Worm (Caenorhabditis elegans): ENCODE results near the gene sqst-2.

The sqst-2 gene

DNA sequence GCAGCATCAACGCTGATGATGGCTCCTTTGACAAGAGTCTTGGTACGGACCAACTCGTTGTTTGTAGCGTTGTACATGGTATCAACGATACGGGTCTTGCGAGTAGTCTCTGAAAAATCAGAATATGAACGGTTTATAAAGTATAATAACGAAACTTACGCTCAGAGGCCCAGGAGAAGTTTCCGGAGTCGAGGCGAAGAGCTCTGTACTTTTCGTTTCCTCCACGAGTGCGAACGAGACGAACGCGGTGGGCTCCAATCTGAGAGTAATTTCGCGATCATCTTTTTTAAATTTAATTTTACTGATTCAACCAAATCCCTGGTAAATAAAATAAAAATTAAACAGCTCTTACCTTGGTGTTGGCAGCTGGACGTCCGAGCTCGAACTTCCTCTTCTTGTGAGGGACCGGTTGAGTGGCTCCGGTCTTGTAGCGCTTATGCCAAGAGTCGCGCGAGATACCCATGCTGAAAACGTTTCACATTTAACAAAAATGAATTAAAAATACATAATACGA is 15.3 kb downstream of the sqst-2 start, which contains the start of gene rps-8:
rps-8 (minus strand) TSS at position 464 of the 514 bp plus-strand sequence.
- TF ChIP-seq nhr-43 (tag; optimal IDR thresholded peaks at IDR 0.05; ENCODE audit: poor library complexity, severe bottlenecking), result no peak
- no peak for TF ChIP-seq nhr-23 (tag; optimal IDR thresholded peaks at IDR 0.05)
- no peak for TF ChIP-seq eor-1 (tag; optimal IDR thresholded peaks at IDR 0.05)
- no peak for TF ChIP-seq tbx-2 (tag; optimal IDR thresholded peaks at IDR 0.05)
- no peak for TF ChIP-seq elt-2 (tag; optimal IDR thresholded peaks at IDR 0.05)
- no peak for TF ChIP-seq ZK546.5 (tag; optimal IDR thresholded peaks at IDR 0.05)
- no peak for TF ChIP-seq fkh-10 (GFP tag; optimal IDR thresholded peaks at IDR 0.05)
- no peak for TF ChIP-seq ceh-9 (tag; optimal IDR thresholded peaks at IDR 0.05)

DNA sequence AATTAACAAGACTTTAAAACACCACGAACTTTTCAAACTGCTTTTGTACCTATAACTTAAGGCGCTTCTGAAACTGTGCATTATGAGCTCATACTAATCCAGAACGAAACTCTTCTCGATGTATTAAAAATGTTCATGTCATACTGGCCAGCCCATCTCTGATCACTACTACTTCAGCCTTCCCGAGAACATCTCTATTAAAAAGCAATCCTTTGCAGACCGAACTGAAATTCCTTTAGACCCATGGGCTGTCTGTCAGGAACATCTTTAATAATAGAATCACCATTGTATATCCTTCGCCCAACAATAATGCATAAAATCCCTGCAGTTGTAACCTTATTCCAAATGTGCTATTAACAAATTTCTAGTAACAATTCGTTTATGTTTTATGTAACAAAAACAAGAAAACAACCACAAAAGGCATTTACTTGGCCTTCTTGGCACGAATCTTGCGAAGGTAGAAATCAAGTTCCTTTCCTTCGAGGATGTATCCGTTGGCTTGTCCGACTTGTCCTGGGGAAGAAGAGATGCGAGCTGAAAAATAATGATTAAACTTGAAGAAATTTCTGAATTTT is 16.1 kb downstream of the sqst-2 start:
- TF ChIP-seq lsy-12 (tag; optimal IDR thresholded peaks at IDR 0.05) (no peak), ceh-9 (tag; optimal IDR thresholded peaks at IDR 0.05) (no peak), ama-1 (optimal IDR thresholded peaks at IDR 0.05) (no peak), nhr-25 (tag; optimal IDR thresholded peaks at IDR 0.05) (no peak), ztf-11 (tag; optimal IDR thresholded peaks at IDR 0.05) (no peak), lin-15B (tag; optimal IDR thresholded peaks at IDR 0.05) (no peak), ZK546.5 (tag; optimal IDR thresholded peaks at IDR 0.05) (no peak), jun-1 (tag; optimal IDR thresholded peaks at IDR 0.05) (no peak), nhr-77 (tag; optimal IDR thresholded peaks at IDR 0.05) (no peak), nfya-1 (tag; optimal IDR thresholded peaks at IDR 0.05; ENCODE audit: insufficient read depth) (no peak), unc-39 (tag; optimal IDR thresholded peaks at IDR 0.05) (no peak), nhr-76 (tag; optimal IDR thresholded peaks at IDR 0.05) (no peak), ceh-28 (tag; optimal IDR thresholded peaks at IDR 0.05) (no peak), lin-39 (tag; optimal IDR thresholded peaks at IDR 0.05) (no peak), egl-27 (tag; optimal IDR thresholded peaks at IDR 0.05) (no peak), hmg-11 (tag; optimal IDR thresholded peaks at IDR 0.05) (no peak), sea-2 (GFP tag; optimal IDR thresholded peaks at IDR 0.05) (no peak), eor-1 (tag; optimal IDR thresholded peaks at IDR 0.05) (no peak), pha-4 (tag; optimal IDR thresholded peaks at IDR 0.05) (no peak)

DNA sequence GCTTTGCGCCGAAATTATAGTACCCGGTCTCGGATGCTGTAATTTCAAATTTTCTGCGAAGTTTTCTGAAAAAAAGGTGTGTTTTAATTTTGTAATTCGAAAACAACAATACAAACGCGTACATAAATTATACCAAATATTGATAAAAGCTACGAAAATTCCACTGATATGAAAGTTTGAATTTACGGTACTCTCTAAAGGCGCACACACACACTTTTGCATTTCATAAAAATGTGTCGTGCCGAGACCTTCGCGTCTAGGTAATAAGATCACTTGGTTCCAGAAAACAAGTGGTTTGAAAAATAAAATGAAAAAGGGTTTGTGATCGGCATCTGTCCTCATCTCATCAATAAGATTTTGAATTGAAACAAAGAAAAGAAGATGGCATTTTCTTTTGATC is 17.9 kb downstream of the sqst-2 start:
- TF ChIP-seq mdl-1 (tag; optimal IDR thresholded peaks at IDR 0.05), result no peak
- TF ChIP-seq snpc-4 (tag; optimal IDR thresholded peaks at IDR 0.05), result no peak
- TF ChIP-seq zag-1 (tag; optimal IDR thresholded peaks at IDR 0.05), result no peak
- no peak for TF ChIP-seq fkh-10 (GFP tag; optimal IDR thresholded peaks at IDR 0.05)
- peak; percentile 17 for TF ChIP-seq ama-1 (optimal IDR thresholded peaks at IDR 0.05)
- TF ChIP-seq nfya-1 (tag; optimal IDR thresholded peaks at IDR 0.05; ENCODE audit: insufficient read depth), result no peak
- no peak for TF ChIP-seq nhr-12 (tag; optimal IDR thresholded peaks at IDR 0.05)
- TF ChIP-seq ztf-11 (tag; optimal IDR thresholded peaks at IDR 0.05), result no peak

DNA sequence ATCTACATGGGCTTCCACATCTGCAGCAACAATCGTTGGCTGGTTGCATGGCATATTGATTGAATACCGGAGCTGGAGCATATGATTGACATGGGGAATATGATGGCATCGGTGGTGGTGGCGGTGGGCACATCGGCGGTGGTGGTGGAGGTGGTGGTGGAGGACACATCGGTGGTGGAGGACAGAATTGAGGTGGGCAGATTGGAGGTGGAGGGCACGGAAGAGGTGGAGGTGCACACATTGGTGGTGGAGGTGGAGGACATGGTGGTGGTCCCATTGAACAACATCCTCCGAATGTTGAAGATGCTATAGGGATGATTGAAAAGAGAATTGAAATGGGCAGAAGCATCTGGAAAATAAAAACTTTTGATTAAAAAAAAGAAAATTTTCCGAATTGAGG is 18.4 kb downstream of the sqst-2 start, which contains the start of gene grl-4:
grl-4 (minus strand) TSS at position 351 of the 400 bp plus-strand sequence.
- TF ChIP-seq nhr-11 (tag; optimal IDR thresholded peaks at IDR 0.05) (no peak), elt-1 (tag; optimal IDR thresholded peaks at IDR 0.05) (no peak), ztf-11 (tag; optimal IDR thresholded peaks at IDR 0.05) (no peak), nhr-43 (tag; optimal IDR thresholded peaks at IDR 0.05; ENCODE audit: poor library complexity, severe bottlenecking) (no peak), ceh-9 (tag; optimal IDR thresholded peaks at IDR 0.05) (no peak), hmg-11 (tag; optimal IDR thresholded peaks at IDR 0.05) (no peak), lin-15B (tag; optimal IDR thresholded peaks at IDR 0.05) (no peak), fkh-10 (GFP tag; optimal IDR thresholded peaks at IDR 0.05) (no peak), ZK546.5 (tag; optimal IDR thresholded peaks at IDR 0.05) (no peak)

DNA sequence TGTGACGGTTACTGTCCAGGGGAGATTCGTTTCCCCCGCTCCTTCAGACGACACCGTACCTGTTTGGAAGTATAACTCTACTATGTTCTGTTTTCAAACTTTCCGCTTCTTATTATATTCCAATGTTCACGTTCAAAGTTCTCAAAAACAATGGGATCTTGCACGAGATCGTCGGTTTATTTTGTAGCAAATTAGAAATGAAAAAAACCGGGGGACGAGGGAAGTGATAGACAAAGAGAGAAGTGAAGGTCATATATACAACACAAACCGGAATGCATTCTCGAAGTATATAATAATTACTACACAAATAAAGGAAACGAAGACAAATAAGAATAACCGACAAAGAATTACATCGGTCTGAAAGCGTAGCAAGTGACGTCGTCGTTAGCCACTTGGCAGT is 19.1 kb downstream of the sqst-2 start:
- TF ChIP-seq nhr-237 (tag; optimal IDR thresholded peaks at IDR 0.05) (no peak), nhr-25 (tag; optimal IDR thresholded peaks at IDR 0.05) (peak; percentile 79), ama-1 (optimal IDR thresholded peaks at IDR 0.05) (peak; percentile 14), nhr-23 (tag; optimal IDR thresholded peaks at IDR 0.05) (no peak), ztf-4 (tag; optimal IDR thresholded peaks at IDR 0.05) (no peak)
